Fruit fly (Drosophila melanogaster) whole organism, pupa: ENCODE results near the gene CG8630.

Experiments
- CG12605 ChIP-seq: fragments of 200-800 bp; sonication (Bioruptor generic); IDR thresholded peaks from 2 replicates; pipeline ENCODE4 v1.3.6; 2022; ENCODE audit warnings: missing biosample characterization, missing genetic modification characterization
- CG8159 ChIP-seq: fragments of 200-800 bp; sonication (Bioruptor generic); optimal IDR thresholded peaks from 3 replicates; lab custom pipeline; 2018; ENCODE audit warnings: missing biosample characterization, mild to moderate bottlenecking, missing genetic modification characterization, moderate library complexity
- EcR ChIP-seq: fragments of 200-800 bp; sonication (Bioruptor generic); optimal IDR thresholded peaks from 3 replicates; lab custom pipeline; 2019; ENCODE audit warnings: missing biosample characterization, missing genetic modification characterization, mild to moderate bottlenecking, moderate library complexity, missing genetic modification reagents
- rn ChIP-seq: fragments of 200-800 bp; sonication (Bioruptor generic); IDR thresholded peaks from 2 replicates; pipeline ENCODE4 v1.3.6; 2022; ENCODE audit warnings: missing biosample characterization, missing genetic modification characterization

DNA sequence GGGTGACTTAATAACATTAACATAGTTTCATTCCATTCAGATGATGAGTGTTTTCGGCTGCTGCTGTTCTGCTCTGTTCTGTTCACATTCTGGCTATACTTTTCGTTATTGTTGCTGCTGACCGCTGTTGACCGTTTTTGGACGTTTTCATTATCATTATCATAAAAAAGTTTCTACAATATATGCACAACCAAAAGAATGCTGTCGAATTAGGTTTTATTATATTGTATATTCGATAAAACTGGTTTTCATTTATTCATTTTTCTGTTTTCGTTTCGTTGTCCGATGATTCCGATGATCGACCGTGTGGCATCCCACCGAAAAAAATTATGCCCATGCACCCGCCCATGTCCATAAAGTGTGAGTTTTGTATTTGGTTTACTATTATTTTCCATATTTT is 53.5 kb downstream of the CG8630 start:
- TF ChIP-seq rn (GFP tag; lab: Robert Waterston, UW) (no peak), EcR (no peak), CG12605 (GFP tag; lab: Robert Waterston, UW) (no peak), CG8159 (tag; lab: Kevin White, UChicago) (no peak)
